Worm (Caenorhabditis elegans) whole organism, young adult: ENCODE results near the gene T10D4.14.

ENCODE experiments used
- F10E7.11 ChIP-seq: sonication (generic microtip); optimal IDR thresholded peaks from 2 replicates; lab custom pipeline; 2017; ENCODE audit warnings: mild to moderate bottlenecking, missing genetic modification characterization, moderate library complexity, missing compliant biosample characterization
- F49E8.2 ChIP-seq: sonication (generic microtip); optimal IDR thresholded peaks from 3 replicates; lab custom pipeline; 2017; ENCODE audit warnings: missing genetic modification characterization, mild to moderate bottlenecking, missing compliant biosample characterization, antibody characterized with exemption, moderate library complexity; ENCODE audit not compliant: insufficient read depth
- Y53F4B.3 ChIP-seq: fragments of 200-800 bp; sonication (Bioruptor generic); IDR thresholded peaks from 2 replicates; pipeline ENCODE4 v1.3.6; 2022; ENCODE audit warnings: missing genetic modification reagents, missing genetic modification characterization, missing compliant biosample characterization
- aptf-3 ChIP-seq: fragments of 200-800 bp; sonication (Bioruptor generic); IDR thresholded peaks from 2 replicates; pipeline ENCODE4 v1.3.6; 2022; ENCODE audit warnings: missing genetic modification characterization, missing compliant biosample characterization
- ccch-3 ChIP-seq: fragments of 200-800 bp; sonication (Bioruptor generic); optimal IDR thresholded peaks from 2 replicates; lab custom pipeline; 2018; ENCODE audit warnings: mild to moderate bottlenecking, missing genetic modification characterization, missing compliant biosample characterization
- ceh-27 ChIP-seq: fragments of 200-800 bp; sonication (Bioruptor generic); optimal IDR thresholded peaks from 2 replicates; lab custom pipeline; 2018; ENCODE audit warnings: mild to moderate bottlenecking, missing genetic modification characterization, moderate library complexity, missing compliant biosample characterization
- dpl-1 ChIP-seq: fragments of 150-350 bp; optimal IDR thresholded peaks from 2 replicates; lab custom pipeline; 2014; ENCODE audit warnings: missing biosample characterization, missing genetic modification reagents, missing genetic modification characterization
- ets-4 ChIP-seq: fragments of 200-800 bp; sonication (Bioruptor generic); optimal IDR thresholded peaks from 2 replicates; lab custom pipeline; 2018; ENCODE audit warnings: mild to moderate bottlenecking, missing genetic modification characterization, missing compliant biosample characterization
- gei-17 ChIP-seq: fragments of 200-800 bp; sonication (Bioruptor generic); optimal IDR thresholded peaks from 2 replicates; lab custom pipeline; 2018; ENCODE audit warnings: mild to moderate bottlenecking, missing genetic modification characterization, missing compliant biosample characterization
- hlh-12 ChIP-seq: sonication (generic microtip); optimal IDR thresholded peaks from 2 replicates; lab custom pipeline; 2016; ENCODE audit warnings: missing genetic modification characterization, missing compliant biosample characterization
- lin-35 ChIP-seq, 3 experiments: fragments of 150-350 bp in 2 of 3; sonication (generic microtip) in 1 of 3; optimal IDR thresholded peaks; 2 replicates each; lab custom pipeline; 2014 to 2018; ENCODE audit warnings: missing biosample characterization in 3 of 3, missing genetic modification characterization in 3 of 3, missing genetic modification reagents in 3 of 3
- nhr-80 ChIP-seq: sonication (generic microtip); optimal IDR thresholded peaks from 2 replicates; lab custom pipeline; 2016; ENCODE audit warnings: missing genetic modification characterization, missing compliant biosample characterization
- snpc-4 ChIP-seq, 5 experiments: fragments of 150-350 bp in 1 of 5; sonication (generic microtip) in 4 of 5; optimal IDR thresholded peaks; 2 replicates each; lab custom pipeline; 2014 to 2018; ENCODE audit warnings: missing genetic modification characterization in 5 of 5, missing biosample characterization in 3 of 5, antibody characterized with exemption in 2 of 5, mild to moderate bottlenecking in 2 of 5, missing compliant biosample characterization in 2 of 5, missing genotype in 2 of 5, moderate library complexity in 2 of 5, missing genetic modification reagents in 1 of 5

ce11 chrII:3135293-3135692, 16.2 kb downstream of the T10D4.14 start:
- no peak for TF ChIP-seq Y53F4B.3 (GFP tag; lab: Robert Waterston, UW)
- no peak for TF ChIP-seq snpc-4 (GFP tag; optimal IDR thresholded peaks at IDR 0.05; lab: Kevin White, UChicago)
- no peak for TF ChIP-seq snpc-4 (tag; optimal IDR thresholded peaks at IDR 0.05; lab: Kevin White, UChicago)
- TF ChIP-seq ceh-27 (GFP tag; lab: Kevin White, UChicago) = no peak
- no peak for TF ChIP-seq dpl-1 (GFP tag; lab: Kevin White, UChicago)
- TF ChIP-seq lin-35 (GFP tag; optimal IDR thresholded peaks at IDR 0.05; lab: Kevin White, UChicago) = no peak
- no peak for TF ChIP-seq ccch-3 (GFP tag; lab: Kevin White, UChicago)
- no peak for TF ChIP-seq ets-4 (GFP tag; lab: Kevin White, UChicago)
- TF ChIP-seq nhr-80 (tag; lab: Kevin White, UChicago) = no peak
- no peak for TF ChIP-seq aptf-3 (GFP tag; lab: Robert Waterston, UW)
- no peak for TF ChIP-seq hlh-12 (tag; lab: Kevin White, UChicago)
- TF ChIP-seq gei-17 (GFP tag; lab: Kevin White, UChicago) = no peak
- TF ChIP-seq F49E8.2 = no peak
- TF ChIP-seq F10E7.11 (tag; lab: Kevin White, UChicago) = no peak
